Fruit fly (Drosophila melanogaster) whole organism, embryonic: ENCODE results near the gene Nadsyn.

Experiments
- ATbp ChIP-seq: fragments of 200-800 bp; sonication (Bioruptor generic); optimal IDR thresholded peaks from 2 replicates; lab custom pipeline; 2017; ENCODE audit warnings: missing biosample characterization, mild to moderate bottlenecking, missing genetic modification characterization, missing genetic modification reagents
- Aef1 ChIP-seq: fragments of 200-800 bp; sonication (Bioruptor generic); IDR thresholded peaks from 3 replicates; pipeline ENCODE4 v1.3.6; 2022; ENCODE audit warnings: missing biosample characterization, missing genetic modification characterization
- Asciz ChIP-seq: fragments of 200-800 bp; sonication (Bioruptor generic); optimal IDR thresholded peaks from 2 replicates; lab custom pipeline; 2017; ENCODE audit warnings: missing biosample characterization, mild to moderate bottlenecking, missing genetic modification characterization, missing genetic modification reagents
- Blimp-1 ChIP-seq: fragments of 200-800 bp; sonication (Bioruptor generic); optimal IDR thresholded peaks from 3 replicates; lab custom pipeline; 2018; ENCODE audit warnings: missing biosample characterization, missing genetic modification characterization, mild to moderate bottlenecking, moderate library complexity, missing genetic modification reagents
- CG10274 ChIP-seq: fragments of 200-800 bp; sonication (Bioruptor generic); optimal IDR thresholded peaks from 3 replicates; lab custom pipeline; 2017; ENCODE audit warnings: missing biosample characterization, mild to moderate bottlenecking, missing genetic modification characterization
- CG13424 ChIP-seq: fragments of 200-800 bp; sonication (Bioruptor generic); optimal IDR thresholded peaks from 2 replicates; lab custom pipeline; 2019; ENCODE audit warnings: missing biosample characterization, mild to moderate bottlenecking, missing genetic modification characterization, moderate library complexity
- CG13894 ChIP-seq: fragments of 200-800 bp; sonication (Bioruptor generic); optimal IDR thresholded peaks from 3 replicates; lab custom pipeline; 2018; ENCODE audit warnings: missing biosample characterization, mild to moderate bottlenecking, missing genetic modification characterization, moderate library complexity
- CG1529 ChIP-seq: fragments of 200-800 bp; sonication (Bioruptor generic); optimal IDR thresholded peaks from 3 replicates; lab custom pipeline; 2018; ENCODE audit warnings: missing biosample characterization, missing genetic modification characterization
- CG1603 ChIP-seq: fragments of 200-800 bp; sonication (Bioruptor generic); optimal IDR thresholded peaks from 2 replicates; lab custom pipeline; 2019; ENCODE audit warnings: missing biosample characterization, mild to moderate bottlenecking, missing genetic modification characterization, moderate library complexity
- CG17328 ChIP-seq: fragments of 200-800 bp; sonication (Bioruptor generic); IDR thresholded peaks from 2 replicates; pipeline ENCODE4 v1.3.6; 2022; ENCODE audit warnings: missing biosample characterization, missing genetic modification characterization
- CG17385 ChIP-seq: fragments of 200-800 bp; sonication (Bioruptor generic); optimal IDR thresholded peaks from 3 replicates; lab custom pipeline; 2018; ENCODE audit warnings: missing biosample characterization, mild to moderate bottlenecking, missing genetic modification characterization
- CG17829 ChIP-seq: fragments of 200-800 bp; optimal IDR thresholded peaks from 2 replicates; lab custom pipeline; 2019; ENCODE audit warnings: missing biosample characterization, mild to moderate bottlenecking, missing genetic modification characterization, moderate library complexity
- CG18619 ChIP-seq: fragments of 200-800 bp; sonication (Bioruptor generic); optimal IDR thresholded peaks from 3 replicates; lab custom pipeline; 2017; ENCODE audit warnings: missing biosample characterization, mild to moderate bottlenecking, missing genetic modification characterization
- CG30020 ChIP-seq: fragments of 200-800 bp; optimal IDR thresholded peaks from 2 replicates; lab custom pipeline; 2019; ENCODE audit warnings: missing biosample characterization, mild to moderate bottlenecking, missing genetic modification characterization, moderate library complexity
- CG8290 ChIP-seq, 3 experiments: fragments of 200-800 bp; sonication (Bioruptor generic); optimal IDR thresholded peaks; 2 replicates each; lab custom pipeline; 2016 to 2019; ENCODE audit warnings: missing biosample characterization in 3 of 3, missing genetic modification characterization in 3 of 3, mild to moderate bottlenecking in 2 of 3, moderate library complexity in 1 of 3
- CG8765 ChIP-seq: fragments of 200-800 bp; sonication (Bioruptor generic); IDR thresholded peaks from 2 replicates; pipeline ENCODE4 v1.3.6; 2022; ENCODE audit warnings: missing biosample characterization, missing genetic modification characterization
- CG8924 ChIP-seq: fragments of 200-800 bp; optimal IDR thresholded peaks from 3 replicates; lab custom pipeline; 2019; ENCODE audit warnings: missing biosample characterization, mild to moderate bottlenecking, missing genetic modification characterization, moderate library complexity
- CG9876 ChIP-seq: fragments of 200-800 bp; sonication (Bioruptor generic); optimal IDR thresholded peaks from 2 replicates; lab custom pipeline; 2016; ENCODE audit warnings: missing biosample characterization, missing genetic modification characterization
- Dbx ChIP-seq: fragments of 200-800 bp; sonication (Bioruptor generic); IDR thresholded peaks from 3 replicates; pipeline ENCODE4 v1.3.6; 2022; ENCODE audit warnings: missing biosample characterization, missing genetic modification characterization
- Dip2 ChIP-seq: fragments of 200-800 bp; sonication (Bioruptor generic); IDR thresholded peaks from 2 replicates; pipeline ENCODE4 v1.3.6; 2022; ENCODE audit warnings: missing biosample characterization, missing genetic modification characterization
- Gug ChIP-seq: fragments of 200-800 bp; sonication (Bioruptor generic); IDR thresholded peaks from 4 replicates; pipeline ENCODE4 v1.3.6; 2022; ENCODE audit warnings: missing biosample characterization, missing genetic modification characterization
- HLH54F ChIP-seq: fragments of 200-800 bp; sonication (Bioruptor generic); optimal IDR thresholded peaks from 3 replicates; lab custom pipeline; 2016; ENCODE audit warnings: missing biosample characterization, missing genetic modification characterization
- Med ChIP-seq: fragments of 200-800 bp; sonication (Bioruptor generic); peaks from one replicate; lab custom pipeline; 2016; ENCODE audit warnings: missing biosample characterization, missing genetic modification characterization, mild to moderate bottlenecking, inconsistent platforms, moderate library complexity
- Meics ChIP-seq: fragments of 200-800 bp; sonication (Bioruptor generic); optimal IDR thresholded peaks from 2 replicates; lab custom pipeline; 2017; ENCODE audit warnings: missing biosample characterization, mild to moderate bottlenecking, missing genetic modification characterization
- Optix ChIP-seq: fragments of 200-800 bp; sonication (Bioruptor generic); IDR thresholded peaks from 3 replicates; pipeline ENCODE4 v1.3.6; 2022; ENCODE audit warnings: missing biosample characterization, missing genetic modification characterization
- Stat92E ChIP-seq, 3 experiments: fragments of >200 bp in 2 of 3; fragments of 200-800 bp in 1 of 3; sonication (Bioruptor generic) in 1 of 3; optimal IDR thresholded peaks; 2 replicates each; lab custom pipeline; 2017 to 2019; ENCODE audit warnings: missing biosample characterization in 3 of 3, missing genetic modification characterization in 3 of 3, mild to moderate bottlenecking in 1 of 3, moderate library complexity in 1 of 3
- Taf1 ChIP-seq: fragments of 200-800 bp; sonication (Bioruptor generic); IDR thresholded peaks from 2 replicates; pipeline ENCODE4 v1.3.6; 2022; ENCODE audit warnings: missing biosample characterization, missing genetic modification characterization
- ap ChIP-seq: fragments of 200-800 bp; sonication (Bioruptor generic); IDR thresholded peaks from 2 replicates; pipeline ENCODE4 v1.3.6; 2022; ENCODE audit warnings: missing biosample characterization, missing genetic modification characterization
- az2 ChIP-seq: fragments of 200-800 bp; sonication (Bioruptor generic); optimal IDR thresholded peaks from 3 replicates; lab custom pipeline; 2016; ENCODE audit warnings: missing biosample characterization, missing genetic modification characterization
- dmrt99B ChIP-seq: fragments of 200-800 bp; sonication (Bioruptor generic); optimal IDR thresholded peaks from 2 replicates; lab custom pipeline; 2018; ENCODE audit warnings: missing biosample characterization, mild to moderate bottlenecking, missing genetic modification characterization, moderate library complexity
- esg ChIP-seq: fragments of 200-800 bp; sonication (Bioruptor generic); conservative IDR thresholded peaks from 2 replicates; pipeline ENCODE4 v1.3.6; 2022; ENCODE audit warnings: missing biosample characterization, missing genetic modification characterization
- gem ChIP-seq: fragments of 200-800 bp; sonication (Bioruptor generic); optimal IDR thresholded peaks from 2 replicates; lab custom pipeline; 2019; ENCODE audit warnings: missing biosample characterization, mild to moderate bottlenecking, missing genetic modification characterization, moderate library complexity
- gfzf ChIP-seq: fragments of 200-800 bp; sonication (Bioruptor generic); optimal IDR thresholded peaks from 2 replicates; lab custom pipeline; 2016; ENCODE audit warnings: missing biosample characterization, mild to moderate bottlenecking, missing genetic modification characterization, moderate library complexity
- grn ChIP-seq: fragments of 200-800 bp; sonication (Bioruptor generic); optimal IDR thresholded peaks from 3 replicates; lab custom pipeline; 2017; ENCODE audit warnings: missing biosample characterization, missing genetic modification characterization
- gro ChIP-seq: fragments of 200-800 bp; sonication (Bioruptor generic); optimal IDR thresholded peaks from 2 replicates; lab custom pipeline; 2016; ENCODE audit warnings: missing biosample characterization, missing genetic modification characterization
- ham ChIP-seq: fragments of 200-800 bp; sonication (Bioruptor generic); IDR thresholded peaks from 2 replicates; pipeline ENCODE4 v1.3.6; 2022; ENCODE audit warnings: missing biosample characterization, missing genetic modification characterization
- insv ChIP-seq, 2 experiments: fragments of 200-800 bp; sonication (Bioruptor generic); optimal IDR thresholded peaks; 3 replicates each; lab custom pipeline; 2016 to 2018; ENCODE audit warnings: missing biosample characterization in 2 of 2, missing genetic modification characterization in 2 of 2
- jigr1 ChIP-seq: fragments of 200-800 bp; sonication (Bioruptor generic); IDR thresholded peaks from 3 replicates; pipeline ENCODE4 v1.3.6; 2022; ENCODE audit warnings: missing biosample characterization, missing genetic modification characterization
- lmd ChIP-seq: fragments of 200-800 bp; sonication (Bioruptor generic); IDR thresholded peaks from 2 replicates; pipeline ENCODE4 v1.3.6; 2022; ENCODE audit warnings: missing biosample characterization, missing genetic modification characterization
- lola ChIP-seq, 3 experiments: fragments of >200 bp in 2 of 3; fragments of 200-800 bp in 1 of 3; sonication (Bioruptor generic) in 1 of 3; optimal IDR thresholded peaks; 2 replicates each; lab custom pipeline; 2017 to 2019; ENCODE audit warnings: missing biosample characterization in 3 of 3, missing genetic modification characterization in 3 of 3, mild to moderate bottlenecking in 1 of 3, moderate library complexity in 1 of 3
- nau ChIP-seq: fragments of 200-800 bp; sonication (Bioruptor generic); optimal IDR thresholded peaks from 3 replicates; lab custom pipeline; 2017; ENCODE audit warnings: missing biosample characterization, mild to moderate bottlenecking, missing genetic modification characterization, missing genetic modification reagents
- pnt ChIP-seq: fragments of 200-800 bp; sonication (Bioruptor generic); optimal IDR thresholded peaks from 3 replicates; lab custom pipeline; 2016; ENCODE audit warnings: missing biosample characterization, missing genetic modification characterization
- ranshi ChIP-seq: fragments of 200-800 bp; sonication (Bioruptor generic); IDR thresholded peaks from 2 replicates; pipeline ENCODE4 v1.3.6; 2022; ENCODE audit warnings: missing biosample characterization, missing genetic modification characterization
- rib ChIP-seq: fragments of 200-800 bp; sonication (Bioruptor generic); IDR thresholded peaks from 2 replicates; pipeline ENCODE4 v1.3.6; 2022; ENCODE audit warnings: missing biosample characterization, missing genetic modification characterization
- scrt ChIP-seq: fragments of 200-800 bp; sonication (Bioruptor generic); optimal IDR thresholded peaks from 2 replicates; lab custom pipeline; 2018; ENCODE audit warnings: missing biosample characterization, mild to moderate bottlenecking, missing genetic modification characterization, moderate library complexity
- slp2 ChIP-seq: fragments of 200-800 bp; sonication (Bioruptor generic); optimal IDR thresholded peaks from 2 replicates; lab custom pipeline; 2016; ENCODE audit warnings: missing biosample characterization, missing genetic modification characterization
- so ChIP-seq: fragments of 200-800 bp; sonication (Bioruptor generic); IDR thresholded peaks from 3 replicates; pipeline ENCODE4 v1.3.6; 2022; ENCODE audit warnings: missing biosample characterization, missing genetic modification characterization
- sob ChIP-seq: fragments of 200-800 bp; sonication (Bioruptor generic); IDR thresholded peaks from 2 replicates; pipeline ENCODE4 v1.3.6; 2022; ENCODE audit warnings: missing biosample characterization, missing genetic modification characterization

The Nadsyn gene

DNA sequence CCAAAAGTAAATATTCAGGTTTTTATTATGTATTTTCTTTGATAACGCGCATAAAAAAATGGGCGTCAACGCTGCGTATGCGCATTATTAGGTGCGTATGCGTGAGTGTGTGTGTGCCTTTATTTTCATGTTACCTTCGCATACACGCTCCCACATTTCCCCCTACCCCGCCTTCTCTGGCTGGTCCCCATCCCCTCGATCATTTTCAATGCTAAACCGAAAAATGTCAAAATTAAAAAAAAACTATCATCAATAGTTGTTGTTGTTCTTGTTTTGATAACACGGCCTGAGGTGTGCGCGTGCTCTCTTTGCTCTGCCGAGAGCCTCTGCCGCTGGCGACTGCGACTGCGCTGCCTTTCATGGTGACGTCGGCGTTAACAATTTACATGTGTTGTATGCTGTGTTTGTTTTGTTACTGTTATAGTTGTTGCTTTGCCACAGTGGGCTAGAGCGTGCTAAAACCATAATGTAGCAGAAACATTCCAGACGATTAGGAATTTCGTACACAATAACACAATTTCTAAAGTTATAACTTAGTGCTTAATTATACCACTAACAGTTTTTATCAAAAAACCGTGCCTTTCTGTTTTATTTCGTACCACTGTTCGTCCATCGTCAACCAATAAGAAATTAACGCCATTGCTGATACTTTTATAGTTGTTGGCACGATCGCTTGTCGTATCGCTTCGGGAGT, 77.9 kb downstream of the Nadsyn start (continued):
- TF ChIP-seq esg (peak; percentile 98), CG17829 (tag; lab: Kevin White, UChicago) (peak; percentile 99), rib (GFP tag; lab: Robert Waterston, UW) (peak; percentile 98), Med (GFP tag; lab: Kevin White, UChicago) (peak; percentile 100), Gug (GFP tag; lab: Robert Waterston, UW) (peak; percentile 98), grn (GFP tag; lab: Kevin White, UChicago) (peak; percentile 86), CG18619 (GFP tag; lab: Kevin White, UChicago) (peak; percentile 97), gfzf (GFP tag; lab: Kevin White, UChicago) (peak; percentile 26), sob (peak; percentile 99), az2 (peak; percentile 99), Stat92E (GFP tag; optimal IDR thresholded peaks at IDR 0.05; lab: Kevin White, UChicago) (peak in 1 of 3 experiments; percentile 95), Asciz (peak; percentile 99), insv (GFP tag; optimal IDR thresholded peaks at IDR 0.05; lab: Kevin White, UChicago) (peak; percentile 51 to 79), lola (GFP tag; optimal IDR thresholded peaks at IDR 0.05; lab: Kevin White, UChicago) (peak in 1 of 3 experiments; percentile 94), HLH54F (GFP tag; lab: Kevin White, UChicago) (peak; percentile 98), slp2 (peak; percentile 99), Meics (GFP tag; lab: Kevin White, UChicago) (peak; percentile 99), Dbx (GFP tag; lab: Robert Waterston, UW) (peak; percentile 98), pnt (GFP tag; lab: Kevin White, UChicago) (peak; percentile 99), CG17385 (GFP tag; lab: Kevin White, UChicago) (peak; percentile 98), so (peak; percentile 99), lmd (GFP tag; lab: Robert Waterston, UW) (peak; percentile 99), scrt (GFP tag; lab: Kevin White, UChicago) (peak; percentile 96), ap (GFP tag; lab: Robert Waterston, UW) (peak; percentile 98), nau (GFP tag; lab: Kevin White, UChicago) (peak; percentile 99), CG1529 (GFP tag; lab: Kevin White, UChicago) (peak; percentile 98), Aef1 (peak; percentile 99), CG30020 (tag; lab: Kevin White, UChicago) (peak; percentile 84), ham (GFP tag; lab: Robert Waterston, UW) (peak; percentile 95), CG10274 (peak; percentile 93), dmrt99B (tag; lab: Kevin White, UChicago) (peak; percentile 100), CG1603 (peak; percentile 99), Dip2 (GFP tag; lab: Robert Waterston, UW) (peak; percentile 74; the same call in 1 of the 2 replicates), CG8290 (GFP tag; optimal IDR thresholded peaks at IDR 0.05; lab: Kevin White, UChicago) (peak; percentile 98), CG8290 (tag; optimal IDR thresholded peaks at IDR 0.05; lab: Kevin White, UChicago) (peak; percentile 91 to 99), ATbp (GFP tag; lab: Kevin White, UChicago) (peak; percentile 99), ranshi (GFP tag; lab: Robert Waterston, UW) (peak; percentile 99), CG8765 (peak; percentile 97), Taf1 (GFP tag; lab: Robert Waterston, UW) (peak; percentile 98), CG13424 (tag; lab: Kevin White, UChicago) (peak; percentile 99), Blimp-1 (peak; percentile 98), CG13894 (tag; lab: Kevin White, UChicago) (peak; percentile 96), gro (GFP tag; lab: Kevin White, UChicago) (peak; percentile 99), CG8924 (tag; lab: Kevin White, UChicago) (peak; percentile 99), gem (peak; percentile 99), CG17328 (GFP tag; lab: Robert Waterston, UW) (peak; percentile 99), jigr1 (GFP tag; lab: Robert Waterston, UW) (peak; percentile 98), Optix (GFP tag; lab: Robert Waterston, UW) (peak; percentile 99), CG9876 (GFP tag; lab: Kevin White, UChicago) (peak; percentile 97)
